Worm (Caenorhabditis elegans): ENCODE results near the gene C25F9.16.

DNA sequence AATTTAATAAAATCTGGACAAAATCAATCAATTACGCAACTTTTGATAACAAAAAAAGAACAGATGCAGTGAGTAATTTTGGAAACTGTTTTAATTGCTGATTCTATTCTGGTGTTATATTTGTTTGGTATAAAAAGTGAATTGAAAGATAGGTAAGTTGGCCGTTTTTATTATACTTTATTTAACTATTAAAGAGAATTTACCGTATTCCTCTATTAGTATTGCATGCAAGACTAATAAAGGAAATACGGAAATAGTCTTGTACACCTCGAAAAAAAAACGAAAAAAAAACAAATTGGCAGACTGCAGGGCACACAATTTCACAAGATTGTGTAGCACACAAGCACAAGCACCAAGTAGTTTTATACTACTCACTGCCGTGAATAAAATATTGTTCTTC lies 28.4 kb downstream of the C25F9.16 start, which contains the start of gene Y43F8B.25:
- TF ChIP-seq repo-1 (tag; optimal IDR thresholded peaks at IDR 0.05) = no peak
- no peak for TF ChIP-seq nfya-1 (tag; optimal IDR thresholded peaks at IDR 0.05; ENCODE audit: borderline replicate concordance, insufficient read depth)
- TF ChIP-seq cebp-2 (GFP tag; IDR thresholded peaks at IDR 0.05) = no peak
- no peak for TF ChIP-seq egrh-3 (GFP tag; IDR thresholded peaks at IDR 0.05)
- no peak for TF ChIP-seq madf-10 (tag; optimal IDR thresholded peaks at IDR 0.05)
- TF ChIP-seq dpl-1 (GFP tag; optimal IDR thresholded peaks at IDR 0.05) = no peak
- TF ChIP-seq ccch-3 (GFP tag; optimal IDR thresholded peaks at IDR 0.05) = no peak
- TF ChIP-seq ztf-18 (tag; optimal IDR thresholded peaks at IDR 0.05) = no peak
- TF ChIP-seq let-607 (tag; optimal IDR thresholded peaks at IDR 0.05) = no peak
- no peak for TF ChIP-seq mxl-1 (tag; optimal IDR thresholded peaks at IDR 0.05)
- no peak for TF ChIP-seq F10E7.11 (tag; optimal IDR thresholded peaks at IDR 0.05)
- no peak for TF ChIP-seq D2030.7 (GFP tag; IDR thresholded peaks at IDR 0.05)
- TF ChIP-seq F57C9.4 (tag; optimal IDR thresholded peaks at IDR 0.05) = no peak
